Worm (Caenorhabditis elegans) whole organism, midembryonic: Measurements from ENCODE around the gene gpa-2.

Experiments used
- T22C8.4 ChIP-seq: fragments of 200-800 bp; sonication (Bioruptor generic); IDR thresholded peaks from 2 replicates; pipeline ENCODE4 v1.3.6; 2022; ENCODE audit warnings: missing genetic modification characterization, missing compliant biosample characterization
- cog-1 ChIP-seq: sonication (generic microtip); optimal IDR thresholded peaks from 2 replicates; lab custom pipeline; 2016; ENCODE audit warnings: missing genetic modification characterization, missing compliant biosample characterization
- flt-1 ChIP-seq: fragments of 200-800 bp; sonication (Bioruptor generic); IDR thresholded peaks from 2 replicates; pipeline ENCODE4 v1.3.6; 2022; ENCODE audit warnings: missing genetic modification characterization, missing compliant biosample characterization
- klf-2 ChIP-seq: fragments of 200-800 bp; sonication (Bioruptor generic); conservative IDR thresholded peaks from 2 replicates; pipeline ENCODE4 v1.3.6; 2022; ENCODE audit warnings: missing genetic modification reagents, missing genetic modification characterization, missing compliant biosample characterization
- med-1 ChIP-seq: sonication (generic microtip); optimal IDR thresholded peaks from 2 replicates; lab custom pipeline; 2017; ENCODE audit warnings: missing genetic modification characterization, mild to moderate bottlenecking, missing compliant biosample characterization, antibody characterized with exemption, missing genetic modification reagents; ENCODE audit not compliant: insufficient read depth
- ref-1 ChIP-seq: fragments of 200-800 bp; sonication (Bioruptor generic); conservative IDR thresholded peaks from 2 replicates; pipeline ENCODE4 v1.3.6; 2022; ENCODE audit warnings: missing genetic modification reagents, missing genetic modification characterization, missing compliant biosample characterization
- tab-1 ChIP-seq: fragments of 200-800 bp; sonication (Bioruptor generic); IDR thresholded peaks from 2 replicates; pipeline ENCODE4 v1.3.6; 2022; ENCODE audit warnings: missing genetic modification characterization, missing compliant biosample characterization
- ztf-23 ChIP-seq: fragments of 200-800 bp; sonication (Bioruptor generic); IDR thresholded peaks from 2 replicates; pipeline ENCODE4 v1.3.6; 2022; ENCODE audit warnings: missing genetic modification reagents, missing genetic modification characterization, missing compliant biosample characterization
- ztf-29 ChIP-seq: fragments of 200-800 bp; sonication (Bioruptor generic); IDR thresholded peaks from 2 replicates; pipeline ENCODE4 v1.3.6; 2022; ENCODE audit warnings: missing genetic modification reagents, missing genetic modification characterization, missing compliant biosample characterization

Gene gpa-2

ce11 chrV:8375849-8376248 is 5.0 kb downstream of the gpa-2 start, which contains the start of gene F38E1.3:
F38E1.3 (plus strand) TSS chrV:8376149.
- no peak for TF ChIP-seq flt-1
- no peak for TF ChIP-seq med-1
- no peak for TF ChIP-seq tab-1

DNA sequence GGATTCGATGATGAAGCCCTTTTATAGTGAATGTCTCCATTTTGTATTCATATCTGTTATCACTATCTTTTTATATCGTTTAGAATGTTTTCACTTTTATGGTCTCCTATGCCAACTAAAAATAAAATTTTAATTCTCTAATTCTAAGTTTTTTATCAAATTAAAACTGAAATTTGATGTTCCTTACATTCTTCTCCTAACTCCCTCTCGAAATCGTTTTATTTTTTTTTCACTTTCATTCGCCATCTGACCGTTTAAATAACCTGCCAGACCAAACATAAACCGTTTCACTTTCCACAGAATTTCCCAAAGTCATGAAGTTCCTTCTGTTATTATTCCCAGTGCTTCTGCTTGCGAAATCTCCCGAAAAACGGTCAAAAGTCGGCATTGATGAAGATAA is 8.4 kb downstream of the gpa-2 start, which contains the start of gene F52E1.5:
F52E1.5 (plus strand) TSS at position 301 of the 400 bp plus-strand sequence.
- TF ChIP-seq cog-1 (no peak), tab-1 (no peak), flt-1 (no peak), med-1 (no peak), ref-1 (GFP tag; lab: Robert Waterston, UW) (no peak)

DNA sequence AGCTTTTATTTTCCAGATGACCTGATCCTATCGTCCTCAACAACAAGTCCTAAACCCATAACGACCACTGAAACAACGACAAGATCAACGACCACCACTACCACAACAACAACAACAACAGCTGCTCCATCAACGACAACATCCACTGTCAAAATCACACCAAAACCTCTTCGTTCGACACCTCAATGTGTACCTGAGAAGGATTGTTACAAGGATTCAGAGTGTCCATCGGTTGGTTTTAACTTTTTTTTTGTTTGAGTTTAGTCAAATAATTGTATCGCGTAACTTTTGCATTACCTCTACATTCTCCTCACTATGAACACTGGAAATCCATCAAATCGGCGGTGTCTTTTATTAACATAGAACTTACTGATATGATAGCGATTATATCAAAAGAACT is 9.3 kb downstream of the gpa-2 start:
- TF ChIP-seq ztf-23 (GFP tag; lab: Robert Waterston, UW) (no peak), med-1 (no peak), ref-1 (GFP tag; lab: Robert Waterston, UW) (no peak), T22C8.4 (no peak), tab-1 (no peak), ztf-29 (GFP tag; lab: Robert Waterston, UW) (no peak), klf-2 (GFP tag; lab: Robert Waterston, UW) (no peak), cog-1 (no peak), flt-1 (no peak)

DNA sequence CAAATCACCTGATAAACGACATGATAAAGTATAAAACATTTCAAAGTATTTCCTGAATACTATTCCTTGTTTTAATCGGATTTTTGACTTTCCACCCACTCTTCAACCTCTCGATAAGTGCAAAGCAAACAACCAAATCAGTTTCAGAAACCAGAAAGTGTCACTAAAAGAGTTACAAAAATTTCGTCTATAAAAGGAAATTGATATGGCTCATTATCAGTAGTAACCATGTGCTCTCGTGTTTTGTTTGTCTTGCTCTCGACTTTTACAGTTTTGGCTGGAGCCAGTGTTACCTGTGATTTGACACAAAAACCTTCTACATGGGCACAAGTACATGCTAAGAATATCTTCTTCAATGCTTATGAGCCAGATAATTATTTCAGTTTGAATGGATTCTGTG is 12.9 kb downstream of the gpa-2 start, which contains the start of gene F52E1.14:
F52E1.14 (plus strand) TSS at position 207 of the 400 bp plus-strand sequence.
- TF ChIP-seq tab-1: no peak
- no peak for TF ChIP-seq ztf-29 (GFP tag; lab: Robert Waterston, UW)
- TF ChIP-seq T22C8.4: no peak
- TF ChIP-seq cog-1: no peak
- no peak for TF ChIP-seq klf-2 (GFP tag; lab: Robert Waterston, UW)
- TF ChIP-seq med-1: no peak
- no peak for TF ChIP-seq flt-1

- no peak for TF ChIP-seq T22C8.4
- no peak for TF ChIP-seq ref-1 (GFP tag; lab: Robert Waterston, UW)
- no peak for TF ChIP-seq flt-1
- TF ChIP-seq klf-2 (GFP tag; lab: Robert Waterston, UW): no peak
- no peak for TF ChIP-seq tab-1
- TF ChIP-seq cog-1: no peak
- no peak for TF ChIP-seq med-1
Observed at ce11 chrV:8384809-8385208, 14.0 kb downstream of the gpa-2 start.

DNA sequence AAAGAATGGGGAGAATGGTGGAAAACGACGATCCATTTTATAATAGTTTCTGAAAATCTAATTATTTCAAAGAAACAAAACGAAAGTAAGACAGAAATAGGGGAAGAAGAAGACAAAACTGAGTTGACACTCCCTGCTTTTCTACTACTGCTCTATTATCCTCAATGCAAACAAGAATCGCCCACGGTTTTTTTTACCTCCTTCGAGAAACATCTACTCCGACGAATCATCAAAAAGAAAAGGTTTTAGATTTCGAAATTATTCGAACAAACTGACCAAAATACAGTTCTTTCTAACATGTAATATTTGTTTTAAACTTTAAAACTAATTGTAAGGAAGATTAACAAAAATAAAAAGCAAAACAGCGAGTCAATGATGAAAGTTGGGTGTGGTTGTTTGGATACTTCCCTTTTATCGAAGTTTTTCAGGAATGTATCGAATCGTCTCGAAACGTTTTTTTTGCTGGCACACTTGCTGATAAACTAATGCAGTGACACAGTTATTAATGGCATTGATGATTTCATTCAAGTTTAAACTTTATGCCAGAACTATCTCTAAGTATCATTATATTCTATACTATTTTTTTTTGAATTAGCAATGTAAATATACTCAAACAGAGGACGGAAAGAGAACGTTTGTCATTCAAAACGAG is 15.2 kb downstream of the gpa-2 start, which contains the start of gene hsp-17:
hsp-17 (minus strand) TSS at position 51 of the 652 bp plus-strand sequence.
- TF ChIP-seq flt-1: no peak
- TF ChIP-seq cog-1: no peak
- TF ChIP-seq med-1: no peak

- no peak for TF ChIP-seq ztf-29 (GFP tag; lab: Robert Waterston, UW)
- TF ChIP-seq med-1: no peak
- no peak for TF ChIP-seq ref-1 (GFP tag; lab: Robert Waterston, UW)
- TF ChIP-seq klf-2 (GFP tag; lab: Robert Waterston, UW): no peak
Observed at ce11 chrV:8387056-8387455, 16.3 kb downstream of the gpa-2 start, which contains the start of gene gcy-7. gcy-7 (plus strand) TSS chrV:8387356.

DNA sequence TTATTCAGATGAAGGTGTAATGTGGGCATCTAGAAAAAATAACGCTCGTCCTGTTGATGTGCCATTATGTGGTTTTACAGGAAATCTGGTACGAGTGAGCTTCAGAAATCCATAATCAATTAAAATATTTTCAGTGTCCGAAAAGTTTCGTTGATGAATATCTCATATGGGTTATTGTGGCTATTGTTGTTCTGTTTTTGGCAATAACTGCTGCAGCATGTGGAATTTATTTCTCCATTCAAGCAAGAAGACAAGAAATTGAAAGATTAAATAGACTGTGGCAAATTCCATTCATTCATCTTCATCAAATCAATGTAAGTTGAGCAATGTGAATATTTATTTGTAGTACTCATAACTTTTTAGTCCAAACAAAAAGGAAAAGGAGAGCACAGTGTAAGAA is 18.5 kb downstream of the gpa-2 start:
- TF ChIP-seq tab-1: no peak
- TF ChIP-seq ztf-29 (GFP tag; lab: Robert Waterston, UW): no peak
- TF ChIP-seq ztf-23 (GFP tag; lab: Robert Waterston, UW): no peak
- no peak for TF ChIP-seq flt-1
- TF ChIP-seq klf-2 (GFP tag; lab: Robert Waterston, UW): no peak

DNA sequence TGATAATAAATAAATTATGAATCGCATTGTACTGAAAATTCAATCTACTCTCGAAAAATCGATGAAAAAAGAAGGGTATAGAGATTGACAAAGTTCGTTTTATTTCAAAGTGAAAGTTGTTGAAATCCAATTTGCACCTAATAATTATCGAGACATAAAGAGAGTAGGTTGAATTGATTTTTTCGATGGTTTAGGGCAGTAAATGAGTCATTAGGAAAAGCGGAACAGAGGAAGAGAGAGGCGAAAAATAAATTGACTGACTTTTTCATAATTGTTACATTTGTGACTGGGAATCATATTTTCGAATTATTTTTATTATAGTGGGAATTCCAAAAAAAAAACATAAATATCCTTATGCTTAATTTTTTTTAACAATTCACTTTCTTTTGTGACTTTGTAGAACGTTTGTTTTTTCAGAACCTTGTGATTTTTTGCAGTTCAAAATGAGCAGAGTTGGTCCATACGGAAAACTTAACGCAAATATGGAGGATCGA is 23.6 kb downstream of the gpa-2 start, which contains the start of the genes pho-6 and F52E1.3:
pho-6 (minus strand) TSS at position 101 of the 494 bp plus-strand sequence.
F52E1.3 (plus strand) TSS at position 444 of the 494 bp plus-strand sequence.
- TF ChIP-seq tab-1 (no peak), ref-1 (GFP tag; lab: Robert Waterston, UW) (no peak), ztf-23 (GFP tag; lab: Robert Waterston, UW) (no peak), flt-1 (no peak), cog-1 (no peak), T22C8.4 (no peak), klf-2 (GFP tag; lab: Robert Waterston, UW) (no peak), med-1 (no peak), ztf-29 (GFP tag; lab: Robert Waterston, UW) (no peak)

- TF ChIP-seq ref-1 (GFP tag; lab: Robert Waterston, UW) (no peak), ztf-29 (GFP tag; lab: Robert Waterston, UW) (no peak), ztf-23 (GFP tag; lab: Robert Waterston, UW) (no peak), flt-1 (no peak), klf-2 (GFP tag; lab: Robert Waterston, UW) (no peak), tab-1 (no peak), cog-1 (no peak), med-1 (no peak)
Observed at ce11 chrV:8400808-8401207, 30.0 kb downstream of the gpa-2 start.

DNA sequence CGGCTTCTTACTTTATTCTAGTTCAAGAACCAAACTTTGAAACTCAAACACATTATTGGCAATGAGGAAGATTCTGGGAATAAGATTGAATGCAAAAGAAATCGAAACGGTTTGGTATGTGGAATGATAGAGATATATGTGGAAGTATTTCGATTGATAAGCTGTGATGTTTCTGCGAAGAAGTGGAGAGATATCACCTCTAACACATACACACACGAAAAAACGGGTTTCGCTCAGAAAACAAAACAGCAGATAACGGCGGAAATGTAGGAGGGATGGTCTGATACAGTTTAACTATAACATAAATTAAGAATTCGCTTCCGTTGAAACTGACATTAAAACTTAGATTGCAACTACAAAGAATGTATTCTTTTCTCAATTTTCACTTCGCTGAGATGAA is 30.5 kb downstream of the gpa-2 start:
- no peak for TF ChIP-seq ztf-29 (GFP tag; lab: Robert Waterston, UW)
- TF ChIP-seq tab-1: no peak
- TF ChIP-seq cog-1: no peak
- TF ChIP-seq ref-1 (GFP tag; lab: Robert Waterston, UW): no peak
- TF ChIP-seq T22C8.4: no peak
